Worm (Caenorhabditis elegans): ENCODE measurements around the gene C18B2.2.

DNA sequence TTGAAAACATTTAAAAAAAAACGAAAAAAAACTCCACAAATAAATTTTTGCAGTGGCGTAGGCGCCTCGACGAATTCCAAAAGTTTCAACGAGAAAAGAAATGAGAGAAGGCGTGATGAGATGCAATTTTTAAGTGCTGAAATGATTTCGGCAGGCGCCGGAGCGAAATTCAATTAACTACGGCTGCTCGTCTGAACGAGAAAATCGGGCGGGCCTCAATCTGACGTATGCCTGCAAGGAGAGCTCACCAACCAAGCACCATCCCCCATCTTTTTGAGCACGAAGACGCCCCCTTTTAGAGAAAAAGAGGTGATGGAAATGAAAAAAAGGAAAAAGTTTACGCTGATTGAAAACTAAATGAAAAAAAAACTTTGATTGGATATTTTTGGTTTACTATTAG lies 11.5 kb downstream of the C18B2.2 start:
- TF ChIP-seq rec-8 (tag; optimal IDR thresholded peaks at IDR 0.05): no peak
- TF ChIP-seq snpc-4 (GFP tag; optimal IDR thresholded peaks at IDR 0.05): no peak
- no peak for TF ChIP-seq snpc-4 (tag; optimal IDR thresholded peaks at IDR 0.05)
- no peak for TF ChIP-seq unc-62 (GFP tag; optimal IDR thresholded peaks at IDR 0.05)
- TF ChIP-seq madf-10 (tag; optimal IDR thresholded peaks at IDR 0.05): no peak

All from whole organism, young adult.